Fruit fly (Drosophila melanogaster): ENCODE measurements around the gene CG13054.
A peak's percentile ranks its signal among the peaks of the same experiment; 100 is the strongest.

CG13054 gene

DNA sequence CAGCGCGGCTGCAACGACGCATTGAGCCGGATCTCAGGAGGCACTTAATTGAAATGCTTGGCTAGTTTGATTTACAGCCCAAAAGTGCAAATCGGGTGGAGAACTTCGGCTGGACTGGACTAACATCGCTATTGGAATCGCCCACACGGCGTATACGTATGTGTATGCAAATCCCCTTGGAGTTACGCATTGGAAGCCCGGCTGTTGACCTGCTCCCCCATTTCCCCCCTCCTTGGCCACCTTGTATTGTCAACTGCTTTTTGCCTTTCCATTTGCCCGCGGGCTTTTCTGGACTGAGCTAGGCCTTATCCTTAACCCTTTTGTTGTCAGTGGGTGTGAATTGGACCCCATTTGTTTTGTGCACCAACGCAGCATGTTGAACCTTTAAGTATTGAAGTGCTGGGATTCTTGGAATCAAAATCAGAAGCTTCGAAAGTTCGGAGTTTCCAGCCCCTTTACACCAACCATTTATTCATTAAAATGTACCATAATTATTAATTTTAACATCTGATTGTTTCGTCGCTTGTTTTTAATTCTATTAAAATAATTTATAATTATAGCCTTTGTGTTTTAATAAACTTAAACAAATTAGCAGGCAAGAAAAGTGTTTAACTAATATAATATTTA lies 18.5 kb upstream of the CG13054 start (continued):
- TF ChIP-seq CG6792 (GFP tag; optimal IDR thresholded peaks at IDR 0.05) = no peak
- TF ChIP-seq Eip75B (GFP tag; optimal IDR thresholded peaks at IDR 0.05) = no peak
- TF ChIP-seq Sox14 (GFP tag; optimal IDR thresholded peaks at IDR 0.05) = no peak
- no peak for TF ChIP-seq vri (GFP tag; optimal IDR thresholded peaks at IDR 0.05)
- TF ChIP-seq Gug (GFP tag; IDR thresholded peaks at IDR 0.05) = no peak
- no peak for TF ChIP-seq dsx (GFP tag; optimal IDR thresholded peaks at IDR 0.05; ENCODE audit: poor library complexity, severe bottlenecking)
- no peak for TF ChIP-seq pdm3 (GFP tag; optimal IDR thresholded peaks at IDR 0.05)
- TF ChIP-seq Eip93F (GFP tag; optimal IDR thresholded peaks at IDR 0.05) = no peak
- peak; percentile 44 for TF ChIP-seq CG6808 (GFP tag; optimal IDR thresholded peaks at IDR 0.05)
- TF ChIP-seq CG8319 (GFP tag; optimal IDR thresholded peaks at IDR 0.05) = no peak
- TF ChIP-seq CG9139 (GFP tag; optimal IDR thresholded peaks at IDR 0.05) = no peak
- no peak for TF ChIP-seq CG6854 (GFP tag; optimal IDR thresholded peaks at IDR 0.05)
- TF ChIP-seq Ets21C (GFP tag; optimal IDR thresholded peaks at IDR 0.05) = no peak
- peak; percentile 68 for TF ChIP-seq Eip78C (GFP tag)
- no peak for TF ChIP-seq CG8632 (GFP tag; optimal IDR thresholded peaks at IDR 0.05)
- no peak for TF ChIP-seq dac (GFP tag; optimal IDR thresholded peaks at IDR 0.05)
- no peak for TF ChIP-seq fkh (GFP tag; optimal IDR thresholded peaks at IDR 0.05)
- TF ChIP-seq CG8119 (GFP tag; IDR thresholded peaks at IDR 0.05) = no peak
- TF ChIP-seq CG11762 (GFP tag; optimal IDR thresholded peaks at IDR 0.05; ENCODE audit: insufficient read depth) = no peak
- TF ChIP-seq CG16779 (tag; optimal IDR thresholded peaks at IDR 0.05) = no peak
- TF ChIP-seq ss (GFP tag; optimal IDR thresholded peaks at IDR 0.05) = no peak
- peak; percentile 6 for TF ChIP-seq CG10669 (GFP tag; optimal IDR thresholded peaks at IDR 0.05)

DNA sequence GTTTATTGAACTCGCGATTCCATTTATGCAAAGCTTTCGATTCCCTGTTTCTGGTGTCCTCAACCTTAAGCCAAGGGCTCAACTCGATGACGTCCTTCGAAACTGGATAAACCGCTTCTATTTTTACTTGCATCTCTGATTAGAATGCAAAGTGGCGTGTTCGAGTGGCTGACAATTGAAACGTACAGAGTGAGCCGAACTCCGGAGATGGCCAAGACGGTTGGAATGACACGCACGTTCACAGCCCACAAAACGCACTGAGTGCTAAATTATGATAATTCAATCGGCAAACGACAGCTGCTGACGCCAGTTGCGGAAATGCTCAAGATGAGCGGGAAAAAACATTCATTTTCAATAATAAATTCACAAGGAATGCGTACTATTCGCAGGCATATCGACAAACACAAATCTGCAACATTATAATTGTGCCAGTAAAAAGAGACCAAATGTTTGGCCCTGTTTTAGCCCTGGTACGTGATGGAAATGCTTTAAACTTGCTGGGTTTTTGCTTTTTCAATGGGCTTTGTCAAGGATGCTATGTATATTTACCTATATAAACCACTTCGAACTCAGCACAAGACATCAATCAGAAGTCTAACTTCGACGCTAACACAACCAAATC lies 15.5 kb upstream of the CG13054 start, which contains the start of gene CG13066:
Gene CG13066 (plus strand): TSS at position 572 of the 622 bp plus-strand sequence.
- TF ChIP-seq Hr4 (GFP tag; optimal IDR thresholded peaks at IDR 0.05) (no peak), ss (GFP tag; optimal IDR thresholded peaks at IDR 0.05) (peak in 1 of 2 experiments; percentile 79)

DNA sequence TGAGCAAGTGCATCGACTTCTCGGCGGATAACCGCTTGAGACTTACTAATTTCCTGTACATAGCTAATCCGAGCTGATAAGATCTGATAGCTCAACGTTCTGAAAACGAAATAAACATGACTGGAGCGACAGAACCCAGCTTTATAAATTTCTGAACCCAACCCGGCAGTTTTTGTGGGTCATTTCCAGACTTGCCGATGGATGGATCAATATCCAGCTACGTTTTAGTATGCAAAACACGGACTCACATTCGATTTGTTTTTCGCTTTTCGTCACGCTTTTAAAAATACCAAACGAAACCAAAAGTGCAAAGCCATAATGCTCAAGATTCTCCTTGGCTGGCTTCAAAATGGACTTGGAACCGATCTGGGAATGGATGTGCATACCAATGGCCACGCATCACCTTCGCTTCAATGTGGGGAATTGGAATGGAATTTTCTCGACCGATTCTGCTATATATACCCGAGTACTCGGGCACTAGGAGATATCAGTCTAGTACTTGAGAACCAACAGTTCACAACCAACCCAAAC lies 13.9 kb upstream of the CG13054 start, which contains the start of the genes CG34248 and CG13067:
Gene CG34248 (minus strand): TSS at position 101 of the 531 bp plus-strand sequence.
Gene CG13067 (plus strand): TSS at position 481 of the 531 bp plus-strand sequence.
- TF ChIP-seq OdsH (GFP tag; optimal IDR thresholded peaks at IDR 0.05) = no peak
- TF ChIP-seq CG11762 (GFP tag; optimal IDR thresholded peaks at IDR 0.05; ENCODE audit: insufficient read depth) = no peak
- no peak for TF ChIP-seq Sox14 (GFP tag; optimal IDR thresholded peaks at IDR 0.05)
- TF ChIP-seq svp (GFP tag) = no peak
- no peak for TF ChIP-seq Hr4 (GFP tag; optimal IDR thresholded peaks at IDR 0.05)
- no peak for TF ChIP-seq topi (GFP tag; optimal IDR thresholded peaks at IDR 0.05)
- TF ChIP-seq CG4318 (GFP tag; optimal IDR thresholded peaks at IDR 0.05) = no peak
- no peak for TF ChIP-seq salr (GFP tag; optimal IDR thresholded peaks at IDR 0.05)
- no peak for TF ChIP-seq lz (GFP tag; optimal IDR thresholded peaks at IDR 0.05)
- TF ChIP-seq CG34406 (GFP tag; optimal IDR thresholded peaks at IDR 0.05) = no peak
- TF ChIP-seq CG1621 (tag; optimal IDR thresholded peaks at IDR 0.05) = no peak
- no peak for TF ChIP-seq pdm3 (GFP tag; optimal IDR thresholded peaks at IDR 0.05)
- no peak for TF ChIP-seq CG11902 (GFP tag; optimal IDR thresholded peaks at IDR 0.05)
- TF ChIP-seq Lpt (GFP tag; optimal IDR thresholded peaks at IDR 0.05) = no peak
- TF ChIP-seq CG3919 (GFP tag; optimal IDR thresholded peaks at IDR 0.05) = no peak
- TF ChIP-seq CG6792 (GFP tag; optimal IDR thresholded peaks at IDR 0.05) = no peak
- TF ChIP-seq achi (GFP tag; optimal IDR thresholded peaks at IDR 0.05) = no peak
- no peak for TF ChIP-seq CG6808 (GFP tag; optimal IDR thresholded peaks at IDR 0.05)
- no peak for TF ChIP-seq Smox (GFP tag; optimal IDR thresholded peaks at IDR 0.05)
